Fruit fly (Drosophila melanogaster): ENCODE measurements around the gene nkd.

- TF ChIP-seq ttk (optimal IDR thresholded peaks at IDR 0.05) (no peak), psq (optimal IDR thresholded peaks at IDR 0.05) (no peak), insv (optimal IDR thresholded peaks at IDR 0.05) (no peak)
Measured at dm6 chr3L:19003220-19003619, 42.0 kb downstream of the nkd start, which contains the start of gene SmydA-2.
